Worm (Caenorhabditis elegans) whole organism, early embryonic: Measurements from ENCODE around the gene pmk-2.

ENCODE experiments used
- B0310.2 ChIP-seq: sonication (generic microtip); optimal IDR thresholded peaks from 2 replicates; lab custom pipeline; 2016; ENCODE audit warnings: mild to moderate bottlenecking, missing genetic modification characterization, missing compliant biosample characterization
- F13C5.2 ChIP-seq: sonication (generic microtip); optimal IDR thresholded peaks from 2 replicates; lab custom pipeline; 2017; ENCODE audit warnings: mild to moderate bottlenecking, missing genetic modification characterization, inconsistent platforms, missing compliant biosample characterization
- aly-1 ChIP-seq: sonication (generic microtip); optimal IDR thresholded peaks from 2 replicates; lab custom pipeline; 2016; ENCODE audit warnings: missing genetic modification characterization, missing compliant biosample characterization
- ama-1 ChIP-seq: fragments of 150-350 bp; optimal IDR thresholded peaks from 2 replicates; lab custom pipeline; 2014
- ceh-36 ChIP-seq: sonication (generic microtip); optimal IDR thresholded peaks from 2 replicates; lab custom pipeline; 2016; ENCODE audit warnings: missing genetic modification characterization, inconsistent platforms, missing compliant biosample characterization
- flt-1 ChIP-seq: fragments of 200-800 bp; sonication (Bioruptor generic); IDR thresholded peaks from 2 replicates; pipeline ENCODE4 v1.3.6; 2022; ENCODE audit warnings: missing genetic modification characterization, missing compliant biosample characterization
- hnd-1 ChIP-seq: sonication (generic microtip); optimal IDR thresholded peaks from 2 replicates; lab custom pipeline; 2016; ENCODE audit warnings: missing genetic modification characterization, missing compliant biosample characterization
- pes-1 ChIP-seq: fragments of 200-800 bp; sonication (Bioruptor generic); IDR thresholded peaks from 2 replicates; pipeline ENCODE4 v1.3.6; 2022; ENCODE audit warnings: missing genetic modification reagents, missing genetic modification characterization, missing compliant biosample characterization
- scrt-1 ChIP-seq: fragments of 200-800 bp; sonication (Bioruptor generic); IDR thresholded peaks from 2 replicates; pipeline ENCODE4 v1.3.6; 2022; ENCODE audit warnings: missing genetic modification characterization, missing compliant biosample characterization
- sea-1 ChIP-seq: fragments of 200-800 bp; sonication (Bioruptor generic); conservative IDR thresholded peaks from 2 replicates; pipeline ENCODE4 v1.3.6; 2022; ENCODE audit warnings: missing genetic modification characterization, missing compliant biosample characterization
- tbx-11 ChIP-seq: fragments of 200-800 bp; sonication (Bioruptor generic); IDR thresholded peaks from 2 replicates; pipeline ENCODE4 v1.3.6; 2022; ENCODE audit warnings: missing genetic modification characterization, missing compliant biosample characterization
- tbx-37 ChIP-seq: fragments of 200-800 bp; sonication (Bioruptor generic); conservative IDR thresholded peaks from 2 replicates; pipeline ENCODE4 v1.3.6; 2022; ENCODE audit warnings: missing genetic modification reagents, missing genetic modification characterization, missing compliant biosample characterization
- tra-4 ChIP-seq: sonication (generic microtip); optimal IDR thresholded peaks from 2 replicates; lab custom pipeline; 2017; ENCODE audit warnings: missing genetic modification characterization, missing compliant biosample characterization

ce11 chrIV:8192878-8193277 lies 49.6 kb downstream of the pmk-2 start:
- no peak for TF ChIP-seq tra-4 (tag; lab: Kevin White, UChicago)
- no peak for TF ChIP-seq tbx-37
- TF ChIP-seq aly-1 (tag; lab: Kevin White, UChicago): no peak
- no peak for TF ChIP-seq hnd-1 (tag; lab: Kevin White, UChicago)
- no peak for TF ChIP-seq ama-1 (lab: Kevin White, UChicago)
- no peak for TF ChIP-seq F13C5.2 (tag; lab: Kevin White, UChicago)
- no peak for TF ChIP-seq B0310.2
- TF ChIP-seq pes-1 (GFP tag; lab: Robert Waterston, UW): no peak
- no peak for TF ChIP-seq flt-1 (GFP tag; lab: Robert Waterston, UW)
- TF ChIP-seq scrt-1 (GFP tag; lab: Robert Waterston, UW): no peak
- TF ChIP-seq ceh-36: no peak
- no peak for TF ChIP-seq tbx-11
- TF ChIP-seq sea-1: no peak
